1 fruit fly cellular context compared by ENCODE assay signal in genomic region chrX:14627080-14627796, dm6.
TF ChIP-seq lines count a peak whose summit lies in the region.

No protein-coding gene starts in this region.

TF ChIP-seq in whole organism, embryonic, 481 proteins besides CTCF, POLR2A, EP300 and RAD21 (continued from another document and continues in another):
- peak; percentile 56 for TF ChIP-seq jumu (GFP tag; optimal IDR thresholded peaks at IDR 0.05; lab: Kevin White, UChicago)
- TF ChIP-seq B-H2 (GFP tag; optimal IDR thresholded peaks at IDR 0.05; lab: Kevin White, UChicago), result no peak
- TF ChIP-seq insv (GFP tag; optimal IDR thresholded peaks at IDR 0.05; lab: Kevin White, UChicago), result no peak
- peak; percentile 70 for TF ChIP-seq jing (GFP tag; optimal IDR thresholded peaks at IDR 0.05; lab: Kevin White, UChicago)
- peak; percentile 82 for TF ChIP-seq CG7271 (tag; optimal IDR thresholded peaks at IDR 0.05; lab: Kevin White, UChicago)
- TF ChIP-seq lov (optimal IDR thresholded peaks at IDR 0.05; lab: Kevin White, UChicago), result no peak
- TF ChIP-seq lov (GFP tag; IDR thresholded peaks at IDR 0.05; lab: Robert Waterston, UW), result peak; percentile 70; the same call in 2 of the 3 replicates
- no peak for TF ChIP-seq corto (GFP tag; optimal IDR thresholded peaks at IDR 0.05; lab: Kevin White, UChicago)
- peak; percentile 44 for TF ChIP-seq NfI (GFP tag; optimal IDR thresholded peaks at IDR 0.05; lab: Kevin White, UChicago)
- TF ChIP-seq CG9797 (GFP tag; optimal IDR thresholded peaks at IDR 0.05; lab: Kevin White, UChicago), result peak; percentile 13
- TF ChIP-seq CG16863 (GFP tag; optimal IDR thresholded peaks at IDR 0.05; lab: Kevin White, UChicago), result peak; percentile 72
- TF ChIP-seq CG13296 (GFP tag; optimal IDR thresholded peaks at IDR 0.05; lab: Kevin White, UChicago), result peak; percentile 37
- no peak for TF ChIP-seq CG7987 (GFP tag; optimal IDR thresholded peaks at IDR 0.05; lab: Kevin White, UChicago)
- peak; percentile 85 for TF ChIP-seq grau (tag; optimal IDR thresholded peaks at IDR 0.05; lab: Kevin White, UChicago)
- peak; percentile 34 for TF ChIP-seq CG10147 (GFP tag; optimal IDR thresholded peaks at IDR 0.05; lab: Kevin White, UChicago)
- TF ChIP-seq chm (GFP tag; IDR thresholded peaks at IDR 0.05; lab: Robert Waterston, UW), result peak; percentile 63
- no peak for TF ChIP-seq NFAT (GFP tag; IDR thresholded peaks at IDR 0.05; lab: Robert Waterston, UW)
- no peak for TF ChIP-seq CG11456 (GFP tag; IDR thresholded peaks at IDR 0.05; lab: Robert Waterston, UW)
- TF ChIP-seq E2f2 (GFP tag; IDR thresholded peaks at IDR 0.05; lab: Robert Waterston, UW), result peak; percentile 46; the same call in 1 of the 2 replicates
- TF ChIP-seq tup (GFP tag; optimal IDR thresholded peaks at IDR 0.05; lab: Kevin White, UChicago), result peak; percentile 28
- TF ChIP-seq ab (GFP tag; optimal IDR thresholded peaks at IDR 0.05; lab: Kevin White, UChicago), result peak; percentile 13
- TF ChIP-seq Mes4 (GFP tag; optimal IDR thresholded peaks at IDR 0.05; lab: Kevin White, UChicago), result peak; percentile 68
- no peak for TF ChIP-seq unc-4 (GFP tag; IDR thresholded peaks at IDR 0.05; lab: Robert Waterston, UW; ENCODE audit: partially characterized antibody)
- TF ChIP-seq CG11695 (GFP tag; IDR thresholded peaks at IDR 0.05; lab: Robert Waterston, UW), result peak; percentile 69; the same call in 2 of the 3 replicates
- TF ChIP-seq Tbp (GFP tag; optimal IDR thresholded peaks at IDR 0.05; lab: Kevin White, UChicago), result no peak
- peak; percentile 81 for TF ChIP-seq stc (GFP tag; IDR thresholded peaks at IDR 0.05; lab: Robert Waterston, UW)
- TF ChIP-seq CG14965 (GFP tag; optimal IDR thresholded peaks at IDR 0.05; lab: Kevin White, UChicago; ENCODE audit: borderline replicate concordance), result no peak
- TF ChIP-seq CG18619 (GFP tag; optimal IDR thresholded peaks at IDR 0.05; lab: Kevin White, UChicago), result peak; percentile 61
- TF ChIP-seq crc (GFP tag; optimal IDR thresholded peaks at IDR 0.05; lab: Kevin White, UChicago), result no peak
- TF ChIP-seq aop (GFP tag; IDR thresholded peaks at IDR 0.05; lab: Robert Waterston, UW), result no peak
- TF ChIP-seq CG9727 (GFP tag; optimal IDR thresholded peaks at IDR 0.05; lab: Kevin White, UChicago), result peak; percentile 92
- peak; percentile 34 for TF ChIP-seq HLH54F (GFP tag; optimal IDR thresholded peaks at IDR 0.05; lab: Kevin White, UChicago)
- peak; percentile 81 to 91 for TF ChIP-seq eve (GFP tag; optimal IDR thresholded peaks at IDR 0.05; lab: Kevin White, UChicago)
- no peak for TF ChIP-seq luna (GFP tag; optimal IDR thresholded peaks at IDR 0.05; lab: Kevin White, UChicago)
- peak; percentile 71 for TF ChIP-seq H15 (GFP tag; IDR thresholded peaks at IDR 0.05; lab: Robert Waterston, UW)
- TF ChIP-seq ttk (GFP tag; IDR thresholded peaks at IDR 0.05; lab: Robert Waterston, UW), result peak; percentile 59; the same call in 1 of the 2 replicates
- no peak for TF ChIP-seq Doc2 (GFP tag; IDR thresholded peaks at IDR 0.05; lab: Robert Waterston, UW)
- peak; percentile 56 for TF ChIP-seq Sry-β (GFP tag; optimal IDR thresholded peaks at IDR 0.05; lab: Kevin White, UChicago)
- no peak for TF ChIP-seq HmgD (GFP tag; optimal IDR thresholded peaks at IDR 0.05; lab: Kevin White, UChicago)
- TF ChIP-seq esg (GFP tag; conservative IDR thresholded peaks at IDR 0.05; lab: Robert Waterston, UW), result peak; percentile 69
- peak; percentile 39 for TF ChIP-seq da (GFP tag; optimal IDR thresholded peaks at IDR 0.05; lab: Kevin White, UChicago)
- peak; percentile 11 for TF ChIP-seq maf-S (GFP tag; optimal IDR thresholded peaks at IDR 0.05; lab: Kevin White, UChicago)
- TF ChIP-seq ham (GFP tag; IDR thresholded peaks at IDR 0.05; lab: Robert Waterston, UW), result no peak
- peak; percentile 60 for TF ChIP-seq wor (GFP tag; IDR thresholded peaks at IDR 0.05; lab: Robert Waterston, UW)
- peak; percentile 44 for TF ChIP-seq CG10543 (GFP tag; optimal IDR thresholded peaks at IDR 0.05; lab: Kevin White, UChicago)
- peak; percentile 82 for TF ChIP-seq CG13424 (tag; optimal IDR thresholded peaks at IDR 0.05; lab: Kevin White, UChicago)
- no peak for TF ChIP-seq slou (GFP tag; optimal IDR thresholded peaks at IDR 0.05; lab: Kevin White, UChicago)
- peak; percentile 43; the same call in 1 of the 2 replicates for TF ChIP-seq CG31224 (GFP tag; IDR thresholded peaks at IDR 0.05; lab: Robert Waterston, UW)
- peak; percentile 60 for TF ChIP-seq Jarid2 (GFP tag; optimal IDR thresholded peaks at IDR 0.05; lab: Kevin White, UChicago)
- 0 out of 2 replicates have a peak, but pooled peaks have one; percentile 20 for TF ChIP-seq Lim3 (GFP tag; IDR thresholded peaks at IDR 0.05; lab: Robert Waterston, UW)
- TF ChIP-seq CG3726 (GFP tag; IDR thresholded peaks at IDR 0.05; lab: Robert Waterston, UW), result peak; percentile 68; the same call in 2 of the 3 replicates
- peak; percentile 95 for TF ChIP-seq CG10979 (tag; optimal IDR thresholded peaks at IDR 0.05; lab: Kevin White, UChicago)
- peak; percentile 90 for TF ChIP-seq CG11504 (tag; optimal IDR thresholded peaks at IDR 0.05; lab: Kevin White, UChicago)
- TF ChIP-seq Poxn (GFP tag; IDR thresholded peaks at IDR 0.05; lab: Robert Waterston, UW), result no peak
- TF ChIP-seq CG13287 (GFP tag; IDR thresholded peaks at IDR 0.05; lab: Robert Waterston, UW; ENCODE audit: partially characterized antibody), result no peak
- TF ChIP-seq CG4854 (GFP tag; optimal IDR thresholded peaks at IDR 0.05; lab: Kevin White, UChicago), result peak; percentile 54
- TF ChIP-seq Awh (GFP tag; IDR thresholded peaks at IDR 0.05; lab: Robert Waterston, UW), result no peak; the same call in 1 of the 2 replicates
- peak; percentile 87 for TF ChIP-seq ara (GFP tag; IDR thresholded peaks at IDR 0.05; lab: Robert Waterston, UW)
- peak; percentile 63 for TF ChIP-seq ems (GFP tag; optimal IDR thresholded peaks at IDR 0.05; lab: Kevin White, UChicago)
- TF ChIP-seq NC2α (GFP tag; optimal IDR thresholded peaks at IDR 0.05; lab: Kevin White, UChicago), result peak; percentile 38
- TF ChIP-seq CG1233 (GFP tag; optimal IDR thresholded peaks at IDR 0.05; lab: Kevin White, UChicago), result peak; percentile 74
- TF ChIP-seq caup (GFP tag; optimal IDR thresholded peaks at IDR 0.05; lab: Kevin White, UChicago; ENCODE audit: severe bottlenecking), result peak; percentile 36
- peak; percentile 91 for TF ChIP-seq CG17361 (GFP tag; IDR thresholded peaks at IDR 0.05; lab: Robert Waterston, UW)
- no peak for TF ChIP-seq ERR (GFP tag; optimal IDR thresholded peaks at IDR 0.05; lab: Kevin White, UChicago)
- TF ChIP-seq Aef1 (GFP tag; IDR thresholded peaks at IDR 0.05; lab: Robert Waterston, UW), result peak; percentile 53; the same call in 1 of the 3 replicates
- peak; percentile 52; the same call in 1 of the 2 replicates for TF ChIP-seq ranshi (GFP tag; IDR thresholded peaks at IDR 0.05; lab: Robert Waterston, UW)
- no peak for TF ChIP-seq Dip2 (GFP tag; IDR thresholded peaks at IDR 0.05; lab: Robert Waterston, UW)
- peak; percentile 74 for TF ChIP-seq chn (GFP tag; optimal IDR thresholded peaks at IDR 0.05; lab: Kevin White, UChicago)
- TF ChIP-seq CG43689 (GFP tag; IDR thresholded peaks at IDR 0.05; lab: Robert Waterston, UW), result no peak
- no peak for TF ChIP-seq sc (optimal IDR thresholded peaks at IDR 0.05; lab: Kevin White, UChicago)
- peak; percentile 60 for TF ChIP-seq sc (GFP tag; optimal IDR thresholded peaks at IDR 0.05; lab: Kevin White, UChicago)
- peak; percentile 83 for TF ChIP-seq Abd-B (GFP tag; optimal IDR thresholded peaks at IDR 0.05; lab: Kevin White, UChicago)
- peak; percentile 57; the same call in 1 of the 3 replicates for TF ChIP-seq ase (GFP tag; IDR thresholded peaks at IDR 0.05; lab: Robert Waterston, UW)
- TF ChIP-seq CG13624 (GFP tag; optimal IDR thresholded peaks at IDR 0.05; lab: Kevin White, UChicago), result peak; percentile 48
- TF ChIP-seq CG7372 (GFP tag; IDR thresholded peaks at IDR 0.05; lab: Robert Waterston, UW), result peak; percentile 47; the same call in 1 of the 2 replicates
- no peak for TF ChIP-seq CG2889 (GFP tag; IDR thresholded peaks at IDR 0.05; lab: Robert Waterston, UW)
- peak; percentile 57 for TF ChIP-seq Atf3 (GFP tag; optimal IDR thresholded peaks at IDR 0.05; lab: Kevin White, UChicago)
- peak; percentile 5 for TF ChIP-seq tx (GFP tag; optimal IDR thresholded peaks at IDR 0.05; lab: Kevin White, UChicago)
- TF ChIP-seq CG17829 (tag; optimal IDR thresholded peaks at IDR 0.05; lab: Kevin White, UChicago), result peak; percentile 94
- TF ChIP-seq Ssrp (tag; optimal IDR thresholded peaks at IDR 0.05; lab: Kevin White, UChicago), result peak; percentile 90
- TF ChIP-seq CG4707 (GFP tag; optimal IDR thresholded peaks at IDR 0.05; lab: Kevin White, UChicago), result peak; percentile 45
- TF ChIP-seq bbx (GFP tag; IDR thresholded peaks at IDR 0.05; lab: Robert Waterston, UW; ENCODE audit: partially characterized antibody), result no peak
- TF ChIP-seq trh (GFP tag; optimal IDR thresholded peaks at IDR 0.05; lab: Kevin White, UChicago), result peak; percentile 28
- peak; percentile 74 for TF ChIP-seq PHDP (tag; optimal IDR thresholded peaks at IDR 0.05; lab: Kevin White, UChicago)
- peak; percentile 14; the same call in 1 of the 2 replicates for TF ChIP-seq Atf6 (GFP tag; IDR thresholded peaks at IDR 0.05; lab: Robert Waterston, UW)
- TF ChIP-seq Sox102F (GFP tag; optimal IDR thresholded peaks at IDR 0.05; lab: Kevin White, UChicago), result peak; percentile 87
- peak; percentile 49 for TF ChIP-seq CG9817 (tag; optimal IDR thresholded peaks at IDR 0.05; lab: Kevin White, UChicago)
- TF ChIP-seq hkb (optimal IDR thresholded peaks at IDR 0.05; lab: Kevin White, UChicago), result no peak
- TF ChIP-seq hkb (GFP tag; IDR thresholded peaks at IDR 0.05; lab: Robert Waterston, UW), result peak; percentile 81
- TF ChIP-seq CG31365 (tag; optimal IDR thresholded peaks at IDR 0.05; lab: Kevin White, UChicago), result peak; percentile 30
- TF ChIP-seq Mrtf (GFP tag; IDR thresholded peaks at IDR 0.05; lab: Robert Waterston, UW), result peak; percentile 56; the same call in 2 of the 3 replicates
- no peak for TF ChIP-seq CG6175 (GFP tag; IDR thresholded peaks at IDR 0.05; lab: Robert Waterston, UW)
- peak; percentile 34 for TF ChIP-seq MTF-1 (GFP tag; optimal IDR thresholded peaks at IDR 0.05; lab: Kevin White, UChicago; ENCODE audit: borderline replicate concordance)
- TF ChIP-seq CG3065 (GFP tag; optimal IDR thresholded peaks at IDR 0.05; lab: Kevin White, UChicago), result peak; percentile 14
- peak; percentile 29 for TF ChIP-seq CG3281 (GFP tag; optimal IDR thresholded peaks at IDR 0.05; lab: Kevin White, UChicago)
- TF ChIP-seq CoRest (tag; optimal IDR thresholded peaks at IDR 0.05; lab: Kevin White, UChicago), result peak; percentile 87
- TF ChIP-seq CG12391 (tag; optimal IDR thresholded peaks at IDR 0.05; lab: Kevin White, UChicago), result peak; percentile 91
- peak; percentile 75 for TF ChIP-seq ssp (GFP tag; IDR thresholded peaks at IDR 0.05; lab: Robert Waterston, UW)
- peak; percentile 7 for TF ChIP-seq CG9609 (GFP tag; optimal IDR thresholded peaks at IDR 0.05; lab: Kevin White, UChicago)
- TF ChIP-seq CG1647 (GFP tag; optimal IDR thresholded peaks at IDR 0.05; lab: Kevin White, UChicago), result peak; percentile 59
- TF ChIP-seq CG14050 (GFP tag; IDR thresholded peaks at IDR 0.05; lab: Robert Waterston, UW), result peak; percentile 60
- TF ChIP-seq CG34422 (GFP tag; IDR thresholded peaks at IDR 0.05; lab: Robert Waterston, UW), result peak; percentile 75; the same call in 2 of the 3 replicates
- TF ChIP-seq Hr78 (GFP tag; optimal IDR thresholded peaks at IDR 0.05; lab: Kevin White, UChicago), result peak in 1 of 2 experiments; percentile 91
- peak; percentile 55; the same call in 1 of the 3 replicates for TF ChIP-seq Optix (GFP tag; IDR thresholded peaks at IDR 0.05; lab: Robert Waterston, UW)
- TF ChIP-seq CG6683 (GFP tag; optimal IDR thresholded peaks at IDR 0.05; lab: Kevin White, UChicago), result peak; percentile 43
- peak; percentile 78 for TF ChIP-seq Hsf (GFP tag; optimal IDR thresholded peaks at IDR 0.05; lab: Kevin White, UChicago)
- TF ChIP-seq tio (GFP tag; optimal IDR thresholded peaks at IDR 0.05; lab: Kevin White, UChicago), result peak; percentile 72
- TF ChIP-seq stwl (tag; optimal IDR thresholded peaks at IDR 0.05; lab: Kevin White, UChicago), result peak; percentile 60
- peak; percentile 83 for TF ChIP-seq CG2202 (tag; optimal IDR thresholded peaks at IDR 0.05; lab: Kevin White, UChicago)
- TF ChIP-seq seq (GFP tag; IDR thresholded peaks at IDR 0.05; lab: Robert Waterston, UW), result peak; percentile 40
- peak; percentile 74 for TF ChIP-seq CG32772 (GFP tag; IDR thresholded peaks at IDR 0.05; lab: Robert Waterston, UW)
- peak; percentile 3 for TF ChIP-seq her (GFP tag; optimal IDR thresholded peaks at IDR 0.05; lab: Kevin White, UChicago)
- TF ChIP-seq Dfd (GFP tag; optimal IDR thresholded peaks at IDR 0.05; lab: Kevin White, UChicago), result no peak
- TF ChIP-seq knrl (GFP tag; IDR thresholded peaks at IDR 0.05; lab: Robert Waterston, UW; ENCODE audit: partially characterized antibody), result no peak
- peak; percentile 68 for TF ChIP-seq nau (GFP tag; optimal IDR thresholded peaks at IDR 0.05; lab: Kevin White, UChicago)
- TF ChIP-seq Trl (optimal IDR thresholded peaks at IDR 0.05; lab: Kevin White, UChicago), result no peak
- peak; percentile 47 for TF ChIP-seq Trl (GFP tag; optimal IDR thresholded peaks at IDR 0.05; lab: Kevin White, UChicago)
- TF ChIP-seq btn (GFP tag; optimal IDR thresholded peaks at IDR 0.05; lab: Kevin White, UChicago), result peak; percentile 41
- peak; percentile 39 for TF ChIP-seq CG10274 (GFP tag; optimal IDR thresholded peaks at IDR 0.05; lab: Kevin White, UChicago)
- no peak for TF ChIP-seq hth (optimal IDR thresholded peaks at IDR 0.05; lab: Kevin White, UChicago)
- no peak for TF ChIP-seq Lpt (GFP tag; optimal IDR thresholded peaks at IDR 0.05; lab: Kevin White, UChicago)
- TF ChIP-seq pum (GFP tag; optimal IDR thresholded peaks at IDR 0.05; lab: Kevin White, UChicago), result peak; percentile 74
- peak; percentile 67 for TF ChIP-seq CG14014 (GFP tag; IDR thresholded peaks at IDR 0.05; lab: Robert Waterston, UW)
- TF ChIP-seq Sin3A (optimal IDR thresholded peaks at IDR 0.05; lab: Kevin White, UChicago), result no peak
- no peak for TF ChIP-seq Hr39 (optimal IDR thresholded peaks at IDR 0.05; lab: Kevin White, UChicago)
- TF ChIP-seq CG17186 (GFP tag; optimal IDR thresholded peaks at IDR 0.05; lab: Kevin White, UChicago), result peak; percentile 9
- peak; percentile 19 for TF ChIP-seq CG12071 (GFP tag; optimal IDR thresholded peaks at IDR 0.05; lab: Kevin White, UChicago)
- TF ChIP-seq Ptx1 (GFP tag; IDR thresholded peaks at IDR 0.05; lab: Robert Waterston, UW), result peak; percentile 87
- peak; percentile 60 for TF ChIP-seq sqz (GFP tag; optimal IDR thresholded peaks at IDR 0.05; lab: Kevin White, UChicago)
- peak; percentile 84 for TF ChIP-seq CG10959 (GFP tag; IDR thresholded peaks at IDR 0.05; lab: Robert Waterston, UW)
